Worm (Caenorhabditis elegans) whole organism, mixed stage, embryonic: ENCODE data around the gene stdh-3.

Experiments
- M03D4.4 ChIP-seq: sonication (generic microtip); optimal IDR thresholded peaks from 2 replicates; lab custom pipeline; 2017; ENCODE audit warnings: mild to moderate bottlenecking, missing genetic modification characterization, missing compliant biosample characterization
- bed-3 ChIP-seq: fragments of 200-800 bp; sonication (Bioruptor generic); optimal IDR thresholded peaks from 3 replicates; lab custom pipeline; 2018; ENCODE audit warnings: mild to moderate bottlenecking, missing genetic modification characterization, moderate library complexity, missing compliant biosample characterization
- blmp-1 ChIP-seq: fragments of 150-350 bp; optimal IDR thresholded peaks from 2 replicates; lab custom pipeline; 2014; ENCODE audit warnings: missing biosample characterization, missing genetic modification characterization
- ceh-39 ChIP-seq: fragments of 150-350 bp; optimal IDR thresholded peaks from 2 replicates; lab custom pipeline; 2014; ENCODE audit warnings: missing biosample characterization, missing genetic modification characterization
- ceh-43 ChIP-seq: fragments of 200-800 bp; sonication (Bioruptor generic); optimal IDR thresholded peaks from 2 replicates; lab custom pipeline; 2018; ENCODE audit warnings: mild to moderate bottlenecking, missing genetic modification characterization, moderate library complexity, missing compliant biosample characterization
- ceh-83 ChIP-seq: fragments of 200-800 bp; sonication (Bioruptor generic); optimal IDR thresholded peaks from 2 replicates; lab custom pipeline; 2018; ENCODE audit warnings: mild to moderate bottlenecking, missing genetic modification characterization, missing compliant biosample characterization
- ces-1 ChIP-seq: fragments of 150-350 bp; optimal IDR thresholded peaks from 2 replicates; lab custom pipeline; 2014; ENCODE audit warnings: missing biosample characterization, missing genetic modification reagents, missing genetic modification characterization
- cnd-1 ChIP-seq: fragments of 200-800 bp; sonication (Bioruptor generic); optimal IDR thresholded peaks from 2 replicates; lab custom pipeline; 2018; ENCODE audit warnings: mild to moderate bottlenecking, missing genetic modification characterization, missing compliant biosample characterization
- drap-1 ChIP-seq: fragments of 200-800 bp; sonication (Bioruptor generic); optimal IDR thresholded peaks from 3 replicates; lab custom pipeline; 2018; ENCODE audit warnings: mild to moderate bottlenecking, missing genetic modification characterization, missing compliant biosample characterization
- elt-1 ChIP-seq: sonication (generic microtip); optimal IDR thresholded peaks from 2 replicates; lab custom pipeline; 2017; ENCODE audit warnings: missing genetic modification characterization, mild to moderate bottlenecking, missing compliant biosample characterization, antibody characterized with exemption, moderate library complexity, borderline replicate concordance; ENCODE audit not compliant: insufficient read depth
- elt-3 ChIP-seq: fragments of 150-350 bp; optimal IDR thresholded peaks from 2 replicates; lab custom pipeline; 2014; ENCODE audit warnings: missing biosample characterization, missing genetic modification characterization
- flh-1 ChIP-seq: fragments of 200-800 bp; sonication (Bioruptor generic); optimal IDR thresholded peaks from 2 replicates; lab custom pipeline; 2018; ENCODE audit warnings: mild to moderate bottlenecking, missing genetic modification characterization, moderate library complexity, missing compliant biosample characterization
- ham-2 ChIP-seq: fragments of 200-800 bp; sonication (Bioruptor generic); optimal IDR thresholded peaks from 2 replicates; lab custom pipeline; 2018; ENCODE audit warnings: mild to moderate bottlenecking, missing genetic modification characterization, missing compliant biosample characterization
- hlh-1 ChIP-seq: fragments of 150-350 bp; optimal IDR thresholded peaks from 2 replicates; lab custom pipeline; 2014; ENCODE audit warnings: missing biosample characterization, missing genetic modification reagents, missing genetic modification characterization
- lin-13 ChIP-seq: fragments of 150-350 bp; optimal IDR thresholded peaks from 2 replicates; lab custom pipeline; 2014; ENCODE audit warnings: missing biosample characterization, missing genetic modification characterization
- lsy-2 ChIP-seq: fragments of 150-350 bp; optimal IDR thresholded peaks from 2 replicates; lab custom pipeline; 2014; ENCODE audit warnings: missing biosample characterization, missing genetic modification characterization
- mab-5 ChIP-seq: fragments of 150-350 bp; optimal IDR thresholded peaks from 2 replicates; lab custom pipeline; 2014; ENCODE audit warnings: missing biosample characterization, missing genetic modification characterization
- mep-1 ChIP-seq: fragments of 150-350 bp; optimal IDR thresholded peaks from 2 replicates; lab custom pipeline; 2017; ENCODE audit warnings: missing biosample characterization, missing genetic modification reagents, missing genetic modification characterization, inconsistent platforms
- mls-2 ChIP-seq: sonication (generic microtip); optimal IDR thresholded peaks from 2 replicates; lab custom pipeline; 2016; ENCODE audit warnings: mild to moderate bottlenecking, missing genetic modification characterization, moderate library complexity, missing compliant biosample characterization
- nhr-12 ChIP-seq: fragments of 150-350 bp; optimal IDR thresholded peaks from 2 replicates; lab custom pipeline; 2014; ENCODE audit warnings: missing biosample characterization, missing genetic modification characterization
- nhr-2 ChIP-seq: fragments of 150-350 bp; optimal IDR thresholded peaks from 2 replicates; lab custom pipeline; 2014; ENCODE audit warnings: missing biosample characterization, missing genetic modification characterization
- nhr-28 ChIP-seq: fragments of 150-350 bp; optimal IDR thresholded peaks from 2 replicates; lab custom pipeline; 2014; ENCODE audit warnings: missing biosample characterization, missing genetic modification characterization
- nhr-76 ChIP-seq: sonication (generic microtip); optimal IDR thresholded peaks from 2 replicates; lab custom pipeline; 2017; ENCODE audit warnings: missing biosample characterization, missing genetic modification characterization
- pha-4 ChIP-seq: fragments of 150-350 bp; optimal IDR thresholded peaks from 2 replicates; lab custom pipeline; 2018; ENCODE audit warnings: missing biosample characterization, missing genetic modification reagents, missing genetic modification characterization
- sem-2 ChIP-seq: fragments of 200-800 bp; sonication (Bioruptor generic); optimal IDR thresholded peaks from 2 replicates; lab custom pipeline; 2018; ENCODE audit warnings: mild to moderate bottlenecking, missing genetic modification characterization, missing compliant biosample characterization
- tbx-8 ChIP-seq: fragments of 200-800 bp; sonication (Bioruptor generic); optimal IDR thresholded peaks from 2 replicates; lab custom pipeline; 2018; ENCODE audit warnings: mild to moderate bottlenecking, missing genetic modification characterization, moderate library complexity, missing compliant biosample characterization
- unc-120 ChIP-seq: sonication (generic microtip); optimal IDR thresholded peaks from 2 replicates; lab custom pipeline; 2017; ENCODE audit warnings: missing genetic modification characterization, missing compliant biosample characterization; ENCODE audit not compliant: poor library complexity, severe bottlenecking
- unc-39 ChIP-seq: fragments of 150-350 bp; optimal IDR thresholded peaks from 2 replicates; lab custom pipeline; 2014; ENCODE audit warnings: missing biosample characterization, missing genetic modification characterization
- unc-62 ChIP-seq: fragments of 150-350 bp; optimal IDR thresholded peaks from 2 replicates; lab custom pipeline; 2014; ENCODE audit warnings: missing biosample characterization, missing genetic modification reagents, missing genetic modification characterization
- zip-8 ChIP-seq: fragments of 150-350 bp; optimal IDR thresholded peaks from 2 replicates; lab custom pipeline; 2014; ENCODE audit warnings: missing biosample characterization, missing genetic modification characterization
- ztf-11 ChIP-seq: fragments of 150-350 bp; optimal IDR thresholded peaks from 2 replicates; lab custom pipeline; 2014; ENCODE audit warnings: missing biosample characterization, missing genetic modification characterization

Gene stdh-3

DNA sequence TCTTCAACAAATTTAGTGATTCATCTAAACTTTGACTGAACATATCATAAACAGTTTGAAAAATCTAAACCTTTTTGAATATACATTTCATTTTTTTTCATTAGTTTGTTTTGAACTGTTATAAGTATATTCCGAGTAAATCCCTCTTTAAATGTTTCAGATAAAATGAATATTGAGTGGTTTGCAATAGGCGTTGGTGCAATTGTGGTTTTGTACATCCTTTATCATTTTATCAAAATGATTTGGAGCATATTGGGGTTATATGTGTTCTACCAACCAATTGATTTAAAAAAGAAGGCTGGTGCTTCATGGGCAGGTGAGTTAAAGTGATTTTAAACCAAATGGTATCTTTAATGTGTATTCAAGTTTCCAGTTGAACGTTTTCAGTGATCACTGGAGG lies at the start of gene stdh-3:
Gene stdh-3, plus strand, starts transcription at position 166 of the 400 bp plus-strand sequence.
- no peak for TF ChIP-seq sem-2
- no peak for TF ChIP-seq nhr-12
- no peak for TF ChIP-seq mep-1 (tag; lab: Kevin White, UChicago)

DNA sequence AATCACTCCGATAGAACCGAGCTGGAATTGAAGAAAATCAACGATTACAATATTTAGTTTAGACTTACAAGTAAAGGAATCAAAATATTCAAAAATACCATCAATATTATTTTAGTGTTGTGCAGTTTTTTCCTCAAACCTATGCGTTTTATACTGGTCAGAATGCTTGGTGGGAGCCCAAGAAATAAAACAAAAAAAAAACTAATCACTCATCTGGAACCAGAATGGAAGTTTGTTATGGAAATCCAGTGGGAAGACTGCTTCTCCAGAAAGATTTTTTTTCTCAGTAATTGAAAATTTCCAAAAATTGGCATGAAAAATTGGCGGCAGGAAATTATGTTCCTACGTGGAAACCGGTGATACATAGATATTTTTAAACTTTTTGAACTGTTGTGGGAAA lies 48.0 kb upstream of the stdh-3 start, which contains the start of gene srx-134:
Gene srx-134, minus strand, starts transcription at position 101 of the 400 bp plus-strand sequence.
- TF ChIP-seq zip-8 (tag; lab: Kevin White, UChicago) (no peak), ham-2 (no peak), hlh-1 (no peak), elt-1 (tag; lab: Kevin White, UChicago) (no peak), mep-1 (tag; lab: Kevin White, UChicago) (no peak), lsy-2 (no peak), flh-1 (GFP tag; lab: Kevin White, UChicago) (no peak), unc-39 (tag; lab: Kevin White, UChicago) (no peak), nhr-28 (tag; lab: Kevin White, UChicago) (no peak), mls-2 (tag; lab: Kevin White, UChicago) (no peak), tbx-8 (GFP tag; lab: Kevin White, UChicago) (no peak), lin-13 (no peak)

DNA sequence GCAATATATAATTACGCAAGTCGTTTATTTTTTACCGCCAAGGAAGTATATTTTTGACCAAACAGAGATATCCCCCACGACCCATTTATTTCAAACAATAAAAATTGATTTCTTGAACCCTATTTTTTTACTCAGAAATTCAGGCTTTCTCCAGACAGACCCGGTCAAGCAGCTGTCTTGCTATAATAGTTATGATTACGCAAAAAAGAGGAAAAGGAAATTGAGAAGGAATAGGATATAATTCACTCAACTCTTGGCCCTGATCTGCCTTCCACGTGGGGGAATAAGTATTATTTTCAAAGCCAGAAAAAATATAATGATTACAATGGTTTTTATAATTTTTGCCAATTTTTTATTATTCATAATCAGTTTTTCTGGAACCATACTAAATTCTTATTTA lies 47.3 kb upstream of the stdh-3 start, which contains the start of gene srx-136:
Gene srx-136, plus strand, starts transcription at position 301 of the 400 bp plus-strand sequence.
- no peak for TF ChIP-seq M03D4.4 (tag; lab: Kevin White, UChicago)
- TF ChIP-seq ceh-83 (GFP tag; lab: Kevin White, UChicago) = no peak
- TF ChIP-seq ham-2 = no peak
- TF ChIP-seq ceh-43 (GFP tag; lab: Kevin White, UChicago) = no peak
- no peak for TF ChIP-seq pha-4 (tag; lab: Kevin White, UChicago)
- TF ChIP-seq tbx-8 (GFP tag; lab: Kevin White, UChicago) = no peak
- TF ChIP-seq blmp-1 (tag; lab: Kevin White, UChicago) = no peak
- no peak for TF ChIP-seq sem-2
- TF ChIP-seq ztf-11 (tag; lab: Kevin White, UChicago) = no peak
- TF ChIP-seq flh-1 (GFP tag; lab: Kevin White, UChicago) = no peak
- no peak for TF ChIP-seq unc-62 (GFP tag; lab: Kevin White, UChicago)
- TF ChIP-seq cnd-1 (tag; lab: Kevin White, UChicago) = no peak
- TF ChIP-seq ceh-39 (tag; lab: Kevin White, UChicago) = no peak
- TF ChIP-seq unc-120 (tag; lab: Kevin White, UChicago) = no peak
- no peak for TF ChIP-seq lin-13

DNA sequence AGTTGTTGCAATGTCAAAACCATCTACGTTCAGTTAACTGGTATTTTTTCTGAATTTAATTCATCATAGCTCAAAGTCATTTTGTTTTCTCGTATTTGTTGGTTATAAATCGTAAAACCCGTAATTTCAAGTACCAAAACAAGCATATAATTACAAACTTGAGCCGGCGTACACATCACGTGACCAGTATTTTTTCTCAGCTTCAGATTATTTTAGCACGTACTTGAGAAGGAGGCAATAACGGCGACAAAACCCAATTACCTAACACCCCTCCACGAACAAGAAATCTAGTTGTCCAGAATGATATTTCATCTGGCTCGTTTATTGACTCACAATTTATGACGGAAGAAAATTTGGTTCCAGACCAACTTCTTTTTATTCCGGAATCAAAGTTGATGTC lies 45.5 kb upstream of the stdh-3 start, which contains the start of gene srx-135:
Gene srx-135, plus strand, starts transcription at position 301 of the 400 bp plus-strand sequence.
- no peak for TF ChIP-seq mep-1 (tag; lab: Kevin White, UChicago)
- no peak for TF ChIP-seq drap-1
- TF ChIP-seq elt-3 (tag; lab: Kevin White, UChicago) = no peak
- no peak for TF ChIP-seq nhr-28 (tag; lab: Kevin White, UChicago)
- no peak for TF ChIP-seq tbx-8 (GFP tag; lab: Kevin White, UChicago)

DNA sequence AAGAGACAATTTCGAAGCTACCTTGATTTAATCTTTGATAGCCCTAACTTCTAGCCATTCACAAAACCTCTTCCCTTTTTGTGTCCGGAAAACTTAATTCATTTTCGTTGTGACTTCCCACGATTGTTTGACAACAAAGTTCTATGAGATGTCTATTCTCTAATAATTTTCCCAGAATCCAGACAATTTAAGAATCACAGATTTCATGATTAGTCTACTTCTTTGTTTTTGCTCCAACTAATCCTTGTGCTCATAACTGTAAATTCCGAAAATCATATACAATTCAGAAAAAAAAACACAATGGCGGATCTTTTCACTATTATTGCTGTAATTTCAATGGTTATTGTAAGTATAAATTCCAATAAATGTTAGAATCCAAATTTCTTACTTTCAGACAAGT lies 41.9 kb upstream of the stdh-3 start, which contains the start of gene srx-137:
Gene srx-137, plus strand, starts transcription at position 301 of the 400 bp plus-strand sequence.
- TF ChIP-seq pha-4 (tag; lab: Kevin White, UChicago) = no peak
- TF ChIP-seq, all 35 proteins: peak for 0

DNA sequence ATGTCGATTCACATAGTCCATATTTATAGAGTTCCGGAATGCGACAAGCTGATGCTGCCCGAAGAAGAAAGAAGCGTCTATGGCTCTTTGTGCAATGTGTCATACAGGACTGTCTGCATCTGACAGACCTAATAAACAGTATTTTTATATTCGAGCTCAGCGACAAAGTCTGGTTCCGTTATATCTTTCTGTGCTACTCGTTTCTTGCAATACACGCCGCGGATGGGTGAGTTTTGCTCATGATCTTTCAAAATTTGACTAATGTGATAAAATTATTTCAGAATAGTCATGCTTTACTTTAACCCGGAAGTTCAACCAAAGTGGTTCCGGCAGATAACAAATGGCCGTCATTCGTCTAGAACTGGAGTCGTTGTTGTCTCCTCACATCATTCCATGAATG lies 40.7 kb upstream of the stdh-3 start:
- TF ChIP-seq pha-4 (tag; lab: Kevin White, UChicago) (no peak), mab-5 (no peak), nhr-76 (tag; lab: Kevin White, UChicago) (no peak), ceh-39 (tag; lab: Kevin White, UChicago) (no peak), zip-8 (tag; lab: Kevin White, UChicago) (no peak), nhr-2 (no peak), hlh-1 (no peak), unc-120 (tag; lab: Kevin White, UChicago) (no peak), lsy-2 (no peak), bed-3 (GFP tag; lab: Kevin White, UChicago) (no peak), unc-62 (GFP tag; lab: Kevin White, UChicago) (no peak), cnd-1 (tag; lab: Kevin White, UChicago) (no peak), drap-1 (no peak), ces-1 (GFP tag; lab: Kevin White, UChicago) (no peak), flh-1 (GFP tag; lab: Kevin White, UChicago) (no peak), nhr-12 (no peak), blmp-1 (tag; lab: Kevin White, UChicago) (no peak)
